Fruit fly (Drosophila melanogaster) whole organism, wandering third instar larva: ENCODE results near the gene CG6428.
"Not testable (repeated sequence)": the region's sequence is repeated elsewhere in the genome, so short reads cannot be mapped to it uniquely, and the experiment has no call there.

Source experiments
- CG9705 ChIP-seq: fragments of 200-800 bp; sonication (Bioruptor generic); optimal IDR thresholded peaks from 2 replicates; lab custom pipeline; 2018; ENCODE audit warnings: missing biosample characterization, mild to moderate bottlenecking, missing genetic modification characterization
- Dfd ChIP-seq: fragments of >200 bp; optimal IDR thresholded peaks from 2 replicates; lab custom pipeline; 2017; ENCODE audit warnings: missing biosample characterization, missing genetic modification characterization
- Hr83 ChIP-seq: fragments of 200-300 bp; sonication (Bioruptor generic); optimal IDR thresholded peaks from 2 replicates; lab custom pipeline; 2016; ENCODE audit warnings: missing biosample characterization, mild to moderate bottlenecking, missing genetic modification characterization, moderate library complexity; ENCODE audit not compliant: poor library complexity, severe bottlenecking
- Mio ChIP-seq: sonication (Bioruptor generic); optimal IDR thresholded peaks from 2 replicates; lab custom pipeline; 2016; ENCODE audit warnings: missing biosample characterization, missing genetic modification characterization
- Sp1 ChIP-seq: fragments of 200-800 bp; sonication (Bioruptor generic); optimal IDR thresholded peaks from 3 replicates; lab custom pipeline; 2019; ENCODE audit warnings: missing biosample characterization, mild to moderate bottlenecking, missing genetic modification characterization, moderate library complexity
- dl ChIP-seq, 2 experiments: fragments of 175-275, 200-275 bp in 1 of 2; fragments of 200-275 bp in 1 of 2; sonication (Bioruptor generic); optimal IDR thresholded peaks; lab custom pipeline; 2018; ENCODE audit warnings: mild to moderate bottlenecking in 2 of 2, missing biosample characterization in 2 of 2, missing genetic modification characterization in 2 of 2, moderate library complexity in 2 of 2; ENCODE audit not compliant: partially characterized antibody in 2 of 2, insufficient read depth in 1 of 2
- dsf ChIP-seq: sonication (Bioruptor generic); optimal IDR thresholded peaks from 2 replicates; lab custom pipeline; 2016; ENCODE audit warnings: missing biosample characterization, missing genetic modification characterization, borderline replicate concordance
- h ChIP-seq: fragments of 200-800 bp; sonication (Bioruptor generic); optimal IDR thresholded peaks from 3 replicates; lab custom pipeline; 2016; ENCODE audit warnings: missing biosample characterization, mild to moderate bottlenecking, missing genetic modification characterization
- jim ChIP-seq: fragments of 175-275, 200-325 bp; sonication (Bioruptor generic); optimal IDR thresholded peaks from 2 replicates; lab custom pipeline; 2016; ENCODE audit warnings: missing biosample characterization, mild to moderate bottlenecking, missing genetic modification characterization
- pan ChIP-seq: fragments of >200 bp; optimal IDR thresholded peaks from 2 replicates; lab custom pipeline; 2017
- psq ChIP-seq: fragments of 200-800 bp; sonication (Bioruptor generic); optimal IDR thresholded peaks from 3 replicates; lab custom pipeline; 2017; ENCODE audit warnings: missing biosample characterization, mild to moderate bottlenecking, missing genetic modification characterization, moderate library complexity
- sage ChIP-seq: fragments of 200-800 bp; sonication (Bioruptor generic); optimal IDR thresholded peaks from 2 replicates; lab custom pipeline; 2016; ENCODE audit warnings: missing biosample characterization, mild to moderate bottlenecking, missing genetic modification characterization
- usp ChIP-seq: fragments of >200 bp; optimal IDR thresholded peaks from 2 replicates; lab custom pipeline; 2017; ENCODE audit warnings: missing biosample characterization, missing genetic modification characterization
- woc ChIP-seq: sonication (Bioruptor generic); optimal IDR thresholded peaks from 2 replicates; lab custom pipeline; 2016; ENCODE audit warnings: missing biosample characterization, mild to moderate bottlenecking, missing genetic modification characterization

DNA sequence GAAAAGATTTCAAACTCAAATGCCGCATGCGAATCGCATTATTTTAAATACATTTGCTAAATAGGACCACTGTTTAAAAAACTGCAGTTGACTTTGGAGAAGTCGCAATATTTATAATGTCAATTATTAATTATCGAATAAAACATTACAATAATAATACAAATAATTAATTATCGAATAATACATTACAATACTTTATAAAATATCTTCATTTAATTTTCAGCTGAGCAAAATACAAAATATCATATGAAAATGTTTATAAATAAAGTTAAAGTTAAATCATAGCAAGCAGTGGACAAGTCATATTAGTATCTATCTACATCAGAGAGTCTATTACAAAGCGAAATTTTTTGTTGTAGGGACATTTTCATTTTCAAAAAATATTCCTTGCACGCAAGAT is 23.7 kb downstream of the CG6428 start, which contains the start of gene Gem4c:
- TF ChIP-seq psq (GFP tag; lab: Kevin White, UChicago); Hr83 (GFP tag; lab: Kevin White, UChicago); dl (GFP tag; optimal IDR thresholded peaks at IDR 0.05; lab: Kevin White, UChicago; ENCODE audit: insufficient read depth in 1 of 2, partially characterized antibody in 2 of 2); dsf (GFP tag; lab: Kevin White, UChicago); woc (GFP tag; lab: Kevin White, UChicago); Dfd (GFP tag; lab: Kevin White, UChicago); usp (GFP tag; lab: Kevin White, UChicago); jim (GFP tag; lab: Kevin White, UChicago); sage (GFP tag; lab: Kevin White, UChicago); Sp1 (GFP tag; lab: Kevin White, UChicago); CG9705 (GFP tag; lab: Kevin White, UChicago); Mio (GFP tag; lab: Kevin White, UChicago); h (GFP tag; lab: Kevin White, UChicago); pan (lab: Kevin White, UChicago): not testable (repeated sequence)
